Worm (Caenorhabditis elegans): ENCODE data around the gene acr-18.

DNA sequence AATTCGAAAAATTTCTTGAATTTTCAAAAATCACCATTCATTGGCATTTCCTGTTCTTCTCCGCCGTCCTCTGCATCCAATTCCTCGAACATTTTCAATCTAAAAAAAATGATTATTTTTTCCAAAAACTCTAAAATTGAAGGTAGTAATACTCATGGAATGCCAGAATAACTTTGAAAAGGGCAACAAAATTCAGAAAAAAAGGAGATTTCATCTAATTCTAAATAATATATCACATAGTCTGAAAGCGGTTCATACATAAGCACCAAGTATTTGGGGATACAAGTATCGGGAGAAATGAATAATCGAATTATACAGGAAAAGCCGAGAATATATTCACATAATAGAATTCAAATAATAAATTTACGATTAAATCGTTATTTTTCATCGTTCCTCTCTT, 16.4 kb upstream of the acr-18 start, which contains the start of gene mdt-28:
- TF ChIP-seq nhr-237 (tag; optimal IDR thresholded peaks at IDR 0.05) (no peak), nhr-76 (tag; optimal IDR thresholded peaks at IDR 0.05) (no peak), snpc-4 (tag; optimal IDR thresholded peaks at IDR 0.05) (no peak), nhr-12 (tag; optimal IDR thresholded peaks at IDR 0.05) (no peak), unc-39 (tag; optimal IDR thresholded peaks at IDR 0.05) (no peak), nhr-28 (tag; optimal IDR thresholded peaks at IDR 0.05) (no peak)
